Fruit fly (Drosophila melanogaster) whole organism, embryonic: ENCODE data around the gene CG16985.

Experiments
- Aef1 ChIP-seq: fragments of 200-800 bp; sonication (Bioruptor generic); IDR thresholded peaks from 3 replicates; pipeline ENCODE4 v1.3.6; 2022; ENCODE audit warnings: missing biosample characterization, missing genetic modification characterization
- Antp ChIP-seq: fragments of 200-800 bp; sonication (Bioruptor generic); optimal IDR thresholded peaks from 3 replicates; lab custom pipeline; 2016; ENCODE audit warnings: missing biosample characterization, missing genetic modification characterization
- Atf3 ChIP-seq: fragments of 200-800 bp; sonication (Bioruptor generic); optimal IDR thresholded peaks from 3 replicates; lab custom pipeline; 2016; ENCODE audit warnings: missing biosample characterization, missing genetic modification characterization
- Atf6 ChIP-seq: fragments of 200-800 bp; sonication (Bioruptor generic); IDR thresholded peaks from 2 replicates; pipeline ENCODE4 v1.3.6; 2022; ENCODE audit warnings: missing biosample characterization, missing genetic modification characterization
- Awh ChIP-seq: fragments of 200-800 bp; sonication (Bioruptor generic); IDR thresholded peaks from 2 replicates; pipeline ENCODE4, ENCODE4 v1.3.6; 2022; ENCODE audit warnings: missing biosample characterization, missing genetic modification characterization
- CG10274 ChIP-seq: fragments of 200-800 bp; sonication (Bioruptor generic); optimal IDR thresholded peaks from 3 replicates; lab custom pipeline; 2017; ENCODE audit warnings: missing biosample characterization, mild to moderate bottlenecking, missing genetic modification characterization
- CG12071 ChIP-seq: fragments of 200-800 bp; sonication (Bioruptor generic); optimal IDR thresholded peaks from 3 replicates; lab custom pipeline; 2018; ENCODE audit warnings: missing biosample characterization, mild to moderate bottlenecking, missing genetic modification characterization
- CG13424 ChIP-seq: fragments of 200-800 bp; sonication (Bioruptor generic); optimal IDR thresholded peaks from 2 replicates; lab custom pipeline; 2019; ENCODE audit warnings: missing biosample characterization, mild to moderate bottlenecking, missing genetic modification characterization, moderate library complexity
- CG16813 ChIP-seq: fragments of 200-800 bp; sonication (Bioruptor generic); IDR thresholded peaks from 3 replicates; pipeline ENCODE4 v1.3.6; 2022; ENCODE audit warnings: missing biosample characterization, missing genetic modification characterization; ENCODE audit not compliant: partially characterized antibody
- CG18619 ChIP-seq: fragments of 200-800 bp; sonication (Bioruptor generic); optimal IDR thresholded peaks from 3 replicates; lab custom pipeline; 2017; ENCODE audit warnings: missing biosample characterization, mild to moderate bottlenecking, missing genetic modification characterization
- CG33213 ChIP-seq: fragments of 200-800 bp; sonication (Bioruptor generic); optimal IDR thresholded peaks from 3 replicates; lab custom pipeline; 2016; ENCODE audit warnings: missing biosample characterization, missing genetic modification characterization
- CG3847 ChIP-seq: fragments of 200-800 bp; sonication (Bioruptor generic); IDR thresholded peaks from 2 replicates; pipeline ENCODE4 v1.3.6; 2022; ENCODE audit warnings: missing biosample characterization, missing genetic modification characterization
- CG4360 ChIP-seq: fragments of 200-800 bp; sonication (Bioruptor generic); IDR thresholded peaks from 2 replicates; pipeline ENCODE4 v1.3.6; 2022; ENCODE audit warnings: missing biosample characterization, missing genetic modification characterization
- CG5953 ChIP-seq: fragments of 200-800 bp; sonication (Bioruptor generic); IDR thresholded peaks from 2 replicates; pipeline ENCODE4 v1.3.6; 2022; ENCODE audit warnings: missing biosample characterization, missing genetic modification characterization
- CG6683 ChIP-seq: fragments of 200-800 bp; sonication (Bioruptor generic); optimal IDR thresholded peaks from 2 replicates; lab custom pipeline; 2017; ENCODE audit warnings: missing biosample characterization, mild to moderate bottlenecking, missing genetic modification characterization, missing genetic modification reagents
- CG6689 ChIP-seq: fragments of 200-800 bp; sonication (Bioruptor generic); IDR thresholded peaks from 2 replicates; pipeline ENCODE4 v1.3.6; 2022; ENCODE audit warnings: missing biosample characterization, missing genetic modification characterization
- CkIIα-i1 ChIP-seq: fragments of 200-800 bp; sonication (Bioruptor generic); IDR thresholded peaks from 2 replicates; pipeline ENCODE4 v1.3.6; 2022; ENCODE audit warnings: missing biosample characterization, missing genetic modification characterization
- Dp ChIP-seq: fragments of 200-800 bp; sonication (Bioruptor generic); optimal IDR thresholded peaks from 2 replicates; lab custom pipeline; 2018; ENCODE audit warnings: missing biosample characterization, mild to moderate bottlenecking, missing genetic modification characterization, moderate library complexity
- Ets65A ChIP-seq: fragments of 200-800 bp; sonication (Bioruptor generic); peaks from one replicate; lab custom pipeline; 2016; ENCODE audit warnings: missing biosample characterization, missing genetic modification characterization
- Hand ChIP-seq: fragments of 200-800 bp; sonication (Bioruptor generic); optimal IDR thresholded peaks from 2 replicates; lab custom pipeline; 2017; ENCODE audit warnings: mild to moderate bottlenecking, missing biosample characterization, missing genetic modification reagents, missing genetic modification characterization
- Kr ChIP-seq: fragments of 200-800 bp; sonication (Bioruptor generic); optimal IDR thresholded peaks from 2 replicates; lab custom pipeline; 2017; ENCODE audit warnings: missing biosample characterization, mild to moderate bottlenecking, missing genetic modification characterization
- Lhr ChIP-seq: fragments of 200-800 bp; sonication (Bioruptor generic); optimal IDR thresholded peaks from 3 replicates; lab custom pipeline; 2017; ENCODE audit warnings: mild to moderate bottlenecking, missing biosample characterization, missing genetic modification reagents, missing genetic modification characterization
- MTF-1 ChIP-seq: fragments of 200-800 bp; sonication (Bioruptor generic); optimal IDR thresholded peaks from 2 replicates; lab custom pipeline; 2018; ENCODE audit warnings: missing biosample characterization, mild to moderate bottlenecking, missing genetic modification characterization, borderline replicate concordance
- NFAT ChIP-seq: fragments of 200-800 bp; sonication (Bioruptor generic); IDR thresholded peaks from 2 replicates; pipeline ENCODE4 v1.3.6; 2022; ENCODE audit warnings: missing biosample characterization, missing genetic modification characterization
- Nf-YA ChIP-seq: fragments of 200-800 bp; sonication (Bioruptor generic); IDR thresholded peaks from 2 replicates; pipeline ENCODE4 v1.3.6; 2022; ENCODE audit warnings: missing biosample characterization, missing genetic modification characterization
- Sox100B ChIP-seq: fragments of 200-800 bp; sonication (Bioruptor generic); optimal IDR thresholded peaks from 3 replicates; lab custom pipeline; 2018; ENCODE audit warnings: missing biosample characterization, mild to moderate bottlenecking, missing genetic modification characterization
- Trl ChIP-seq, 3 experiments: fragments of >200 bp in 2 of 3; fragments of 200-800 bp in 1 of 3; sonication (Bioruptor generic) in 1 of 3; optimal IDR thresholded peaks; 2 replicates in 1 of 3; 3 replicates in 2 of 3; lab custom pipeline; 2016 to 2017; ENCODE audit warnings: missing biosample characterization in 1 of 3, missing genetic modification characterization in 1 of 3
- Vsx1 ChIP-seq: fragments of 200-800 bp; sonication (Bioruptor generic); optimal IDR thresholded peaks from 2 replicates; lab custom pipeline; 2017; ENCODE audit warnings: missing biosample characterization, mild to moderate bottlenecking, missing genetic modification characterization, missing genetic modification reagents
- Xbp1 ChIP-seq: fragments of 200-800 bp; sonication (Bioruptor generic); optimal IDR thresholded peaks from 3 replicates; lab custom pipeline; 2016; ENCODE audit warnings: missing biosample characterization, mild to moderate bottlenecking, missing genetic modification characterization
- amos ChIP-seq: fragments of 200-800 bp; sonication (Bioruptor generic); IDR thresholded peaks from 2 replicates; pipeline ENCODE4 v1.3.6; 2022; ENCODE audit warnings: missing biosample characterization, missing genetic modification characterization; ENCODE audit not compliant: partially characterized antibody
- bbx ChIP-seq: fragments of 200-800 bp; sonication (Bioruptor generic); IDR thresholded peaks from 2 replicates; pipeline ENCODE4 v1.3.6; 2022; ENCODE audit warnings: missing biosample characterization, missing genetic modification characterization; ENCODE audit not compliant: partially characterized antibody
- cad ChIP-seq: fragments of >200 bp; optimal IDR thresholded peaks from 2 replicates; lab custom pipeline; 2017; ENCODE audit warnings: missing biosample characterization, missing genetic modification characterization
- dimm ChIP-seq: fragments of 200-800 bp; sonication (Bioruptor generic); IDR thresholded peaks from 2 replicates; pipeline ENCODE4 v1.3.6; 2022; ENCODE audit warnings: missing biosample characterization, missing genetic modification characterization
- dmrt11E ChIP-seq: fragments of 200-800 bp; sonication (Bioruptor generic); optimal IDR thresholded peaks from 3 replicates; lab custom pipeline; 2018; ENCODE audit warnings: missing biosample characterization, mild to moderate bottlenecking, missing genetic modification characterization, moderate library complexity
- emc ChIP-seq: fragments of 200-800 bp; sonication (Bioruptor generic); optimal IDR thresholded peaks from 2 replicates; lab custom pipeline; 2016; ENCODE audit warnings: missing biosample characterization, missing genetic modification characterization
- exex ChIP-seq: fragments of 200-800 bp; sonication (Bioruptor generic); optimal IDR thresholded peaks from 4 replicates; lab custom pipeline; 2018; ENCODE audit warnings: missing biosample characterization, mild to moderate bottlenecking, missing genetic modification characterization, moderate library complexity
- ftz-f1 ChIP-seq: fragments of 200-800 bp; sonication (Bioruptor generic); optimal IDR thresholded peaks from 2 replicates; lab custom pipeline; 2016; ENCODE audit warnings: missing biosample characterization, missing genetic modification characterization
- fu2 ChIP-seq: fragments of 200-800 bp; sonication (Bioruptor generic); optimal IDR thresholded peaks from 2 replicates; lab custom pipeline; 2016; ENCODE audit warnings: missing biosample characterization, missing genetic modification characterization
- grn ChIP-seq: fragments of 200-800 bp; sonication (Bioruptor generic); optimal IDR thresholded peaks from 3 replicates; lab custom pipeline; 2017; ENCODE audit warnings: missing biosample characterization, missing genetic modification characterization
- gsb ChIP-seq: fragments of 200-800 bp; sonication (Bioruptor generic); IDR thresholded peaks from 2 replicates; pipeline ENCODE4 v1.3.6; 2022; ENCODE audit warnings: missing biosample characterization, missing genetic modification characterization
- gsb-n ChIP-seq: fragments of 200-800 bp; sonication (Bioruptor generic); optimal IDR thresholded peaks from 3 replicates; lab custom pipeline; 2018; ENCODE audit warnings: missing biosample characterization, mild to moderate bottlenecking, missing genetic modification characterization
- insv ChIP-seq, 2 experiments: fragments of 200-800 bp; sonication (Bioruptor generic); optimal IDR thresholded peaks; 3 replicates each; lab custom pipeline; 2016 to 2018; ENCODE audit warnings: missing biosample characterization in 2 of 2, missing genetic modification characterization in 2 of 2
- rib ChIP-seq: fragments of 200-800 bp; sonication (Bioruptor generic); IDR thresholded peaks from 2 replicates; pipeline ENCODE4 v1.3.6; 2022; ENCODE audit warnings: missing biosample characterization, missing genetic modification characterization
- sr ChIP-seq: fragments of 200-800 bp; sonication (Bioruptor generic); IDR thresholded peaks from 3 replicates; pipeline ENCODE4 v1.3.6; 2022; ENCODE audit warnings: missing biosample characterization, missing genetic modification characterization
- vvl ChIP-seq: fragments of 200-800 bp; sonication (Bioruptor generic); IDR thresholded peaks from 2 replicates; pipeline ENCODE4 v1.3.6; 2022; ENCODE audit warnings: missing biosample characterization, missing genetic modification characterization
- wek ChIP-seq: fragments of 200-800 bp; sonication (Bioruptor generic); optimal IDR thresholded peaks from 3 replicates; lab custom pipeline; 2018; ENCODE audit warnings: missing biosample characterization, mild to moderate bottlenecking, missing genetic modification characterization, moderate library complexity
- z ChIP-seq: fragments of 200-800 bp; sonication (Bioruptor generic); IDR thresholded peaks from 3 replicates; pipeline ENCODE4 v1.3.6; 2022; ENCODE audit warnings: missing biosample characterization, missing genetic modification characterization
- zf30C ChIP-seq: fragments of 200-800 bp; sonication (Bioruptor generic); optimal IDR thresholded peaks from 3 replicates; lab custom pipeline; 2018; ENCODE audit warnings: missing biosample characterization, mild to moderate bottlenecking, missing genetic modification characterization

Gene CG16985

dm6 chr3L:2589911-2590763, 9.0 kb upstream of the CG16985 start (continued):
- TF ChIP-seq CG5953 (GFP tag; lab: Robert Waterston, UW) (no peak), CG4360 (GFP tag; lab: Robert Waterston, UW) (peak; percentile 37; the same call in 1 of the 2 replicates), Nf-YA (GFP tag; lab: Robert Waterston, UW) (0 out of 2 replicates have a peak, but pooled peaks have one; percentile 10), dimm (0 out of 2 replicates have a peak, but pooled peaks have one; percentile 37), dmrt11E (tag; lab: Kevin White, UChicago) (peak; percentile 77), z (GFP tag; lab: Robert Waterston, UW) (no peak), wek (GFP tag; lab: Kevin White, UChicago) (no peak), Antp (GFP tag; lab: Kevin White, UChicago) (no peak), CkIIα-i1 (no peak), bbx (GFP tag; lab: Robert Waterston, UW) (peak; percentile 50; the same call in 1 of the 2 replicates), vvl (GFP tag; lab: Robert Waterston, UW) (peak; percentile 70), gsb-n (peak; percentile 46), Sox100B (GFP tag; lab: Kevin White, UChicago) (peak; percentile 86), exex (peak; percentile 54), grn (GFP tag; lab: Kevin White, UChicago) (no peak), CG3847 (peak; percentile 76), CG12071 (GFP tag; lab: Kevin White, UChicago) (no peak), Trl (optimal IDR thresholded peaks at IDR 0.05; lab: Kevin White, UChicago) (peak in 1 of 2 experiments; percentile 68), Trl (GFP tag; optimal IDR thresholded peaks at IDR 0.05; lab: Kevin White, UChicago) (no peak), Ets65A (GFP tag; lab: Kevin White, UChicago) (peak; percentile 86), Atf3 (GFP tag; lab: Kevin White, UChicago) (no peak), cad (GFP tag; lab: Kevin White, UChicago) (no peak), amos (GFP tag; lab: Robert Waterston, UW) (peak; percentile 66), emc (GFP tag; lab: Kevin White, UChicago) (no peak), Kr (GFP tag; lab: Kevin White, UChicago) (no peak), Lhr (GFP tag; lab: Kevin White, UChicago) (peak; percentile 20), Hand (GFP tag; lab: Kevin White, UChicago) (peak; percentile 68), insv (GFP tag; optimal IDR thresholded peaks at IDR 0.05; lab: Kevin White, UChicago) (peak in 1 of 2 experiments; percentile 52), Xbp1 (GFP tag; lab: Kevin White, UChicago) (peak; percentile 80), CG13424 (peak; percentile 88), MTF-1 (GFP tag; lab: Kevin White, UChicago) (peak; percentile 8), CG18619 (GFP tag; lab: Kevin White, UChicago) (peak; percentile 74), CG6689 (GFP tag; lab: Robert Waterston, UW) (peak; percentile 32; the same call in 1 of the 2 replicates), fu2 (GFP tag; lab: Kevin White, UChicago) (no peak), ftz-f1 (GFP tag; lab: Kevin White, UChicago) (no peak), NFAT (GFP tag; lab: Robert Waterston, UW) (no peak), Aef1 (GFP tag; lab: Robert Waterston, UW) (peak; percentile 76), sr (GFP tag; lab: Robert Waterston, UW) (peak; percentile 62; the same call in 2 of the 3 replicates), Awh (GFP tag; lab: Robert Waterston, UW) (peak; percentile 6; the same call in 1 of the 2 replicates), Atf6 (GFP tag; lab: Robert Waterston, UW) (peak; percentile 79), rib (GFP tag; lab: Robert Waterston, UW) (peak; percentile 25; the same call in 1 of the 2 replicates), Dp (no peak), CG33213 (GFP tag; lab: Kevin White, UChicago) (no peak), gsb (GFP tag; lab: Robert Waterston, UW) (peak; percentile 32; the same call in 1 of the 2 replicates), CG10274 (GFP tag; lab: Kevin White, UChicago) (peak; percentile 32), Vsx1 (GFP tag; lab: Kevin White, UChicago) (no peak), CG6683 (peak; percentile 38), CG16813 (peak; percentile 85), zf30C (GFP tag; lab: Kevin White, UChicago) (no peak)
